Worm (Caenorhabditis elegans): Measurements from ENCODE around the gene atgp-1.

DNA sequence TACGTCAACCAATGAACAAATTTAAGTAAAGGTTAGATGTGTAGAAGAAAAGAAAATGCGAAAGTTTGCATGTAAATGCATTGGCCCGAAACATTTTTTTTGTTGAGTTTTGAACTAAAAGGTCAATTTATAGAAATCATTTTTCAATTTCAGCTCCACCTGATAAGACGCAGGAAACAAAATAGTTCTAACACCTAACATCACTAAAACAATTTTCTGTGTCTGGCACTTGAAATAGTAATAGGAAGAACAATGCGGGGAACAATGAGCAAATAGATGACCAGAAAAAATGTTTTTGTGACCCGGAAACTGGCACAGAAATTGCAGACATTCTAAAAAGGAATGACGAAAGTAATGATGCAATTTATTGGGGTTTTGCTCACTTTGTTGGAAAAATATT is 23.2 kb downstream of the atgp-1 start:
- no peak for TF ChIP-seq pat-9 (tag; optimal IDR thresholded peaks at IDR 0.05)
- no peak for TF ChIP-seq che-1 (tag; optimal IDR thresholded peaks at IDR 0.05)
- no peak for TF ChIP-seq pqm-1 (tag; optimal IDR thresholded peaks at IDR 0.05)
- no peak for TF ChIP-seq pag-3 (tag; optimal IDR thresholded peaks at IDR 0.05; ENCODE audit: borderline replicate concordance)
- TF ChIP-seq dve-1 (tag; optimal IDR thresholded peaks at IDR 0.05): no peak
- no peak for TF ChIP-seq rnt-1 (tag; optimal IDR thresholded peaks at IDR 0.05)
- TF ChIP-seq ahr-1 (tag; optimal IDR thresholded peaks at IDR 0.05): no peak
- no peak for TF ChIP-seq ceh-19 (GFP tag; optimal IDR thresholded peaks at IDR 0.05)
- TF ChIP-seq T23F11.4 (GFP tag; optimal IDR thresholded peaks at IDR 0.05): no peak
